Worm (Caenorhabditis elegans) whole organism, young adult: Measurements from ENCODE around the gene F59E12.17.

Experiments used
- B0336.3 ChIP-seq: fragments of 200-800 bp; sonication (Bioruptor generic); IDR thresholded peaks from 2 replicates; pipeline ENCODE4 v1.3.6; 2022; ENCODE audit warnings: missing genetic modification characterization, missing compliant biosample characterization
- bed-1 ChIP-seq: fragments of 200-800 bp; sonication (Bioruptor generic); IDR thresholded peaks from 2 replicates; pipeline ENCODE4 v1.3.6; 2022; ENCODE audit warnings: missing genetic modification reagents, missing genetic modification characterization, missing compliant biosample characterization
- die-1 ChIP-seq: sonication (generic microtip); optimal IDR thresholded peaks from 2 replicates; lab custom pipeline; 2016; ENCODE audit warnings: missing genotype, mild to moderate bottlenecking, missing genetic modification characterization, missing compliant biosample characterization
- mel-28 ChIP-seq: sonication (generic microtip); optimal IDR thresholded peaks from 2 replicates; lab custom pipeline; 2016; ENCODE audit warnings: borderline replicate concordance, mild to moderate bottlenecking, missing genetic modification characterization, missing compliant biosample characterization
- unc-62 ChIP-seq: fragments of 150-350 bp; optimal IDR thresholded peaks from 2 replicates; lab custom pipeline; 2014; ENCODE audit warnings: missing biosample characterization, missing genetic modification reagents, missing genetic modification characterization
- xnd-1 ChIP-seq: sonication (generic microtip); optimal IDR thresholded peaks from 2 replicates; lab custom pipeline; 2016; ENCODE audit warnings: missing genotype, missing genetic modification reagents, missing genetic modification characterization, missing compliant biosample characterization
- ztf-28 ChIP-seq: fragments of 200-800 bp; sonication (Bioruptor generic); IDR thresholded peaks from 2 replicates; pipeline ENCODE4 v1.3.6; 2022; ENCODE audit warnings: missing genetic modification reagents, missing genetic modification characterization, missing compliant biosample characterization

DNA sequence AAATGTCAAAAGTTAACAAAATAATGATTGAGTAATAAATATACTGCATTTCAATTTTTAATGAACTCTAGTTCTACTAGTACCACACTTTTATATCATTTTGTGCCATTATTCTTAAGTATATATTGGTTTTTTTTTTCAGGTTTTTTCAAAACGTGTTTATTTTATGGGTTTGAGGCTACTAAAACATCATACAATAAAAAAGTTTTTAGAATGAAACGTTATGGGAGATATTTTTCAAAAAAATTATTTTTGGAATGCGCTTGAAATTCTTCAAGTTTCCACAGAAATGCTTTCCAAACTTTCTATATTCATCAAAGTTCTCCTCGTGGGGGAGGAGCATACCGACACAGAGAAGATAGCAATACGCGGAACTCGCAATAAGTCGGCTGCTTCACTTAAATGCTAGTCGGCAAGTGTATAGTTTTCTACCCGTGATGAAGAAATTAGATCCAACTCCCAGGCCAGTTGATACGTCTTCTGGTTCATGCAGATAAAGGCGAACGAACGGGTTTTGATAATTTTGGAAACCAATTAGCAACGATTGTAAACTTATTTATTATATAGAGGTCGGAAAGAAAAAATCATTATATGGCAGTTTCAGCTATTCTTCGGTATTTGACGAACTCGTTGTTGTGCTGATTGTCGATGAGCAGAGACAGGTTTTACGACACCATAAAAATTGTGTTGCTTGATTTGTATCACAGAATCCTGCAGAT lies 49.8 kb downstream of the F59E12.17 start, which contains the start of gene C17G10.10:
- TF ChIP-seq die-1 (no peak), ztf-28 (no peak), mel-28 (tag; lab: Kevin White, UChicago) (no peak), B0336.3 (GFP tag; lab: Robert Waterston, UW) (peak; percentile 78), xnd-1 (peak; percentile 57), bed-1 (GFP tag; lab: Robert Waterston, UW) (no peak), unc-62 (GFP tag; lab: Kevin White, UChicago) (no peak)
